Worm (Caenorhabditis elegans): ENCODE data around the gene daz-1.

ce11 chrII:5465729-5466408 lies 9.8 kb downstream of the daz-1 start, which contains the start of gene clr-1:
- TF ChIP-seq elt-4 (tag; optimal IDR thresholded peaks at IDR 0.05) (no peak), ceh-45 (GFP tag; IDR thresholded peaks at IDR 0.05) (no peak), pqm-1 (tag; optimal IDR thresholded peaks at IDR 0.05) (no peak), ceh-24 (tag; optimal IDR thresholded peaks at IDR 0.05) (no peak), gmeb-2 (tag; optimal IDR thresholded peaks at IDR 0.05) (no peak), nhr-11 (tag; optimal IDR thresholded peaks at IDR 0.05) (no peak), C08G9.2 (tag; optimal IDR thresholded peaks at IDR 0.05) (no peak), lin-11 (tag; optimal IDR thresholded peaks at IDR 0.05) (no peak), K02D7.2 (tag; optimal IDR thresholded peaks at IDR 0.05) (no peak)
